Fruit fly (Drosophila melanogaster) whole organism, prepupa: ENCODE results near the gene CG11726.

Experiments used
- Blimp-1 ChIP-seq: fragments of 200-800 bp; sonication (Bioruptor generic); optimal IDR thresholded peaks from 3 replicates; lab custom pipeline; 2017; ENCODE audit warnings: missing biosample characterization, missing genetic modification characterization, mild to moderate bottlenecking, moderate library complexity, missing genetic modification reagents
- CG11294 ChIP-seq: fragments of 200-800 bp; sonication (Bioruptor generic); IDR thresholded peaks from 2 replicates; pipeline ENCODE4 v1.3.6; 2022; ENCODE audit warnings: missing biosample characterization, missing genetic modification characterization
- CG4318 ChIP-seq: fragments of 200-800 bp; sonication (Bioruptor generic); optimal IDR thresholded peaks from 3 replicates; lab custom pipeline; 2017; ENCODE audit warnings: missing biosample characterization, mild to moderate bottlenecking, missing genetic modification characterization

DNA sequence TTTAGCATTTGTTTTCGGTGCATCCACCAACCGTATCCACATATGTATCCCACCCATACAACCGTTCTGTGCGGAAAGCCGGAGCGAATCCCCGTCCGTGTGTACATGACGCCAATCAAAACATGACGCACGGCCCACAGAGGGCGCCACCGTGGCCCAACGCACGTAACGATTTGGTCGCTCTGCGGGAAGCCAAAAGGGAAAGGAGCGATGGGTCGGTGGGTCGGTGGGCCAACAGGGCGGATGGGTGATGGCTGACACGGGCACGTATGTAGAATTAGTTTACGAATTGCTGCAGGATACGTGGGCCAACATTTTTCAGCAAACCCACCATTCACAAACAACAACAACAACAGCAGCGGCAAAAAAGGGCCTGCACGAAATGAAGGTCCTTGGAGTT, 35.8 kb upstream of the CG11726 start:
- no peak for TF ChIP-seq CG4318
- TF ChIP-seq Blimp-1 (GFP tag; lab: Kevin White, UChicago), result no peak
- TF ChIP-seq CG11294 (GFP tag; lab: Robert Waterston, UW), result no peak
